Worm (Caenorhabditis elegans) whole organism, young adult: ENCODE results near the gene F46G10.1.

ENCODE experiments used
- F57A8.1 ChIP-seq: fragments of 200-800 bp; sonication (Bioruptor generic); optimal IDR thresholded peaks from 2 replicates; lab custom pipeline; 2018; ENCODE audit warnings: mild to moderate bottlenecking, missing genetic modification characterization, moderate library complexity, missing compliant biosample characterization
- ama-1 ChIP-seq, 3 experiments: fragments of 150-350 bp in 1 of 3; sonication (generic microtip) in 2 of 3; optimal IDR thresholded peaks; 2 replicates each; lab custom pipeline; 2014 to 2018; ENCODE audit warnings: missing biosample characterization in 2 of 3, missing genetic modification characterization in 2 of 3, missing genetic modification reagents in 2 of 3
- ceh-58 ChIP-seq: fragments of 200-800 bp; sonication (Bioruptor generic); IDR thresholded peaks from 2 replicates; pipeline ENCODE4 v1.3.6; 2022; ENCODE audit warnings: missing genetic modification characterization, missing compliant biosample characterization
- him-1 ChIP-seq: sonication (generic microtip); optimal IDR thresholded peaks from 2 replicates; lab custom pipeline; 2016; ENCODE audit warnings: missing genotype, missing genetic modification reagents, missing genetic modification characterization, missing compliant biosample characterization
- madf-6 ChIP-seq: fragments of 200-800 bp; sonication (Bioruptor generic); IDR thresholded peaks from 2 replicates; pipeline ENCODE4 v1.3.6; 2022; ENCODE audit warnings: missing genetic modification reagents, missing genetic modification characterization, missing compliant biosample characterization
- pha-4 ChIP-seq: fragments of 150-350 bp; sonication (generic microtip); optimal IDR thresholded peaks from 2 replicates; lab custom pipeline; 2014; ENCODE audit warnings: missing biosample characterization, missing genetic modification reagents, missing genetic modification characterization
- sdz-38 ChIP-seq: sonication (generic microtip); optimal IDR thresholded peaks from 2 replicates; lab custom pipeline; 2016; ENCODE audit warnings: missing genotype, missing genetic modification characterization, missing compliant biosample characterization
- unc-130 ChIP-seq: sonication (generic microtip); optimal IDR thresholded peaks from 2 replicates; lab custom pipeline; 2016; ENCODE audit warnings: missing genetic modification reagents, missing genetic modification characterization, missing compliant biosample characterization
- ztf-6 ChIP-seq: fragments of 200-800 bp; sonication (Bioruptor generic); IDR thresholded peaks from 2 replicates; pipeline ENCODE4 v1.3.6; 2022; ENCODE audit warnings: missing genetic modification reagents, missing genetic modification characterization, missing compliant biosample characterization

ce11 chrX:13290531-13290930, 21.0 kb downstream of the F46G10.1 start, which contains the start of gene R04D3.3:
- TF ChIP-seq him-1: no peak
- no peak for TF ChIP-seq ceh-58 (GFP tag; lab: Robert Waterston, UW)
- TF ChIP-seq ama-1 (optimal IDR thresholded peaks at IDR 0.05; lab: Kevin White, UChicago): no peak
- no peak for TF ChIP-seq ama-1 (GFP tag; optimal IDR thresholded peaks at IDR 0.05; lab: Kevin White, UChicago)
- TF ChIP-seq sdz-38 (tag; lab: Kevin White, UChicago): no peak
- no peak for TF ChIP-seq ztf-6 (GFP tag; lab: Robert Waterston, UW)
- no peak for TF ChIP-seq unc-130
- no peak for TF ChIP-seq F57A8.1 (GFP tag; lab: Kevin White, UChicago)
- TF ChIP-seq pha-4: no peak
- no peak; the same call in 1 of the 2 replicates for TF ChIP-seq madf-6
